Fruit fly (Drosophila melanogaster): ENCODE data around the gene CG10214.
A peak's percentile ranks its signal among the peaks of the same experiment; 100 is the strongest.

CG10214 gene

dm6 chr3R:23767417-23767853, at the start of gene CG10214, which contains the start of gene CG10375:
Gene CG10214 (minus strand): TSS chr3R:23767488.
Gene CG10375 (plus strand): TSS chr3R:23767712.
- TF ChIP-seq CG3032 (tag; optimal IDR thresholded peaks at IDR 0.05) (peak; percentile 67), CG11294 (GFP tag; IDR thresholded peaks at IDR 0.05) (no peak), CG32006 (GFP tag; optimal IDR thresholded peaks at IDR 0.05) (peak; percentile 58), esn (GFP tag; optimal IDR thresholded peaks at IDR 0.05) (peak; percentile 84), fd59A (GFP tag; optimal IDR thresholded peaks at IDR 0.05) (no peak), spab (GFP tag; optimal IDR thresholded peaks at IDR 0.05) (no peak), CG6276 (GFP tag; optimal IDR thresholded peaks at IDR 0.05) (no peak), CG31627 (GFP tag; optimal IDR thresholded peaks at IDR 0.05) (peak; percentile 79), salr (GFP tag; optimal IDR thresholded peaks at IDR 0.05) (peak; percentile 5 to 21), acj6 (GFP tag; optimal IDR thresholded peaks at IDR 0.05) (peak; percentile 67), OdsH (GFP tag; optimal IDR thresholded peaks at IDR 0.05) (peak; percentile 71), CG10669 (GFP tag; optimal IDR thresholded peaks at IDR 0.05) (peak; percentile 50), Smox (GFP tag; optimal IDR thresholded peaks at IDR 0.05) (peak; percentile 60), CG8319 (GFP tag; optimal IDR thresholded peaks at IDR 0.05) (peak; percentile 46), cyc (GFP tag; optimal IDR thresholded peaks at IDR 0.05) (peak; percentile 72), CG15336 (GFP tag; IDR thresholded peaks at IDR 0.05) (peak; percentile 45; the same call in 1 of the 2 replicates), CG6163 (GFP tag; IDR thresholded peaks at IDR 0.05) (peak; percentile 74), pdm3 (GFP tag; optimal IDR thresholded peaks at IDR 0.05) (peak; percentile 72), Eip75B (GFP tag; optimal IDR thresholded peaks at IDR 0.05) (peak; percentile 58), Blimp-1 (GFP tag; optimal IDR thresholded peaks at IDR 0.05) (no peak), dsx (GFP tag; optimal IDR thresholded peaks at IDR 0.05; ENCODE audit: poor library complexity, severe bottlenecking) (peak; percentile 43), vri (GFP tag; optimal IDR thresholded peaks at IDR 0.05) (peak; percentile 72), CG8632 (GFP tag; optimal IDR thresholded peaks at IDR 0.05) (peak; percentile 50), Lpt (GFP tag; optimal IDR thresholded peaks at IDR 0.05) (no peak), CG6854 (GFP tag; optimal IDR thresholded peaks at IDR 0.05) (peak; percentile 52), CG34406 (GFP tag; optimal IDR thresholded peaks at IDR 0.05) (peak; percentile 60), CG11762 (GFP tag; optimal IDR thresholded peaks at IDR 0.05; ENCODE audit: insufficient read depth) (peak; percentile 0), Met (GFP tag; optimal IDR thresholded peaks at IDR 0.05) (peak; percentile 70), Hr38 (GFP tag; optimal IDR thresholded peaks at IDR 0.05) (peak; percentile 8), CG4318 (GFP tag; optimal IDR thresholded peaks at IDR 0.05) (no peak), CG1621 (tag; optimal IDR thresholded peaks at IDR 0.05) (peak; percentile 41), Sox15 (GFP tag; optimal IDR thresholded peaks at IDR 0.05) (peak; percentile 44), ss (GFP tag; optimal IDR thresholded peaks at IDR 0.05) (no peak), Eip93F (GFP tag; optimal IDR thresholded peaks at IDR 0.05) (no peak), Sox102F (GFP tag; optimal IDR thresholded peaks at IDR 0.05) (peak; percentile 59), CG11902 (GFP tag; optimal IDR thresholded peaks at IDR 0.05) (peak; percentile 45), fkh (GFP tag; optimal IDR thresholded peaks at IDR 0.05) (peak; percentile 88), achi (GFP tag; optimal IDR thresholded peaks at IDR 0.05) (peak; percentile 61), CG3919 (GFP tag; optimal IDR thresholded peaks at IDR 0.05) (peak; percentile 75), CG6808 (GFP tag; optimal IDR thresholded peaks at IDR 0.05) (peak; percentile 14), svp (GFP tag) (no peak), Gug (GFP tag; IDR thresholded peaks at IDR 0.05) (peak; percentile 57; the same call in 1 of the 2 replicates), CG7368 (GFP tag; optimal IDR thresholded peaks at IDR 0.05) (peak; percentile 60), CG6792 (GFP tag; optimal IDR thresholded peaks at IDR 0.05) (peak; percentile 56), Hr4 (GFP tag; optimal IDR thresholded peaks at IDR 0.05) (peak; percentile 69), lz (GFP tag; optimal IDR thresholded peaks at IDR 0.05) (peak; percentile 81), eg (GFP tag; IDR thresholded peaks at IDR 0.05) (peak; percentile 73; the same call in 2 of the 3 replicates), topi (GFP tag; optimal IDR thresholded peaks at IDR 0.05) (peak; percentile 71), Ets21C (GFP tag; optimal IDR thresholded peaks at IDR 0.05) (no peak), CG10631 (GFP tag; optimal IDR thresholded peaks at IDR 0.05) (peak; percentile 74), CG16779 (tag; optimal IDR thresholded peaks at IDR 0.05) (no peak), fd85E (GFP tag; optimal IDR thresholded peaks at IDR 0.05) (no peak)
